Fruit fly (Drosophila melanogaster): ENCODE measurements around the gene CG42681.

dm6 chr2L:14762465-14762864 is 18.2 kb downstream of the CG42681 start, which contains the start of gene CSN1a:
- TF ChIP-seq psq (optimal IDR thresholded peaks at IDR 0.05) (no peak), Myc (optimal IDR thresholded peaks at IDR 0.05) (no peak)
